Worm (Caenorhabditis elegans) whole organism, L1 larva: ENCODE results near the gene nspg-4.

ENCODE experiments used
- alr-1 ChIP-seq: fragments of 200-800 bp; sonication (Bioruptor generic); optimal IDR thresholded peaks from 2 replicates; lab custom pipeline; 2018; ENCODE audit warnings: borderline replicate concordance, mild to moderate bottlenecking, missing genetic modification characterization, missing compliant biosample characterization
- elt-2 ChIP-seq: sonication (generic microtip); optimal IDR thresholded peaks from 2 replicates; lab custom pipeline; 2016; ENCODE audit warnings: missing genetic modification characterization, mild to moderate bottlenecking, inconsistent platforms, missing compliant biosample characterization, missing genetic modification reagents
- hpl-2 ChIP-seq: fragments of 150-350 bp; optimal IDR thresholded peaks from 2 replicates; lab custom pipeline; 2014; ENCODE audit warnings: missing biosample characterization, missing genetic modification reagents, missing genetic modification characterization
- irx-1 ChIP-seq: sonication (generic microtip); optimal IDR thresholded peaks from 2 replicates; lab custom pipeline; 2016; ENCODE audit warnings: missing genetic modification characterization, missing compliant biosample characterization
- lsy-2 ChIP-seq, 2 experiments: fragments of 150-350 bp; optimal IDR thresholded peaks; 2 replicates each; lab custom pipeline; 2014; ENCODE audit warnings: missing biosample characterization in 2 of 2, missing genetic modification characterization in 2 of 2
- mab-9 ChIP-seq: fragments of 200-800 bp; sonication (Bioruptor generic); IDR thresholded peaks from 2 replicates; pipeline ENCODE4 v1.3.6; 2022; ENCODE audit warnings: missing genetic modification reagents, missing genetic modification characterization, missing compliant biosample characterization
- nhr-11 ChIP-seq: fragments of 150-350 bp; optimal IDR thresholded peaks from 2 replicates; lab custom pipeline; 2014; ENCODE audit warnings: missing biosample characterization, missing genetic modification characterization
- nhr-12 ChIP-seq: sonication (generic microtip); optimal IDR thresholded peaks from 2 replicates; lab custom pipeline; 2017; ENCODE audit warnings: missing biosample characterization, missing genetic modification characterization
- nhr-237 ChIP-seq: fragments of 150-350 bp; optimal IDR thresholded peaks from 2 replicates; lab custom pipeline; 2014; ENCODE audit warnings: missing biosample characterization, missing genetic modification characterization
- skn-1 ChIP-seq: fragments of 150-350 bp; optimal IDR thresholded peaks from 2 replicates; lab custom pipeline; 2014; ENCODE audit warnings: missing biosample characterization, missing genetic modification characterization
- snpc-4 ChIP-seq: fragments of 150-350 bp; optimal IDR thresholded peaks from 2 replicates; lab custom pipeline; 2014; ENCODE audit warnings: missing biosample characterization, missing genetic modification characterization
- sup-37 ChIP-seq: fragments of 200-800 bp; sonication (Bioruptor generic); optimal IDR thresholded peaks from 2 replicates; lab custom pipeline; 2018; ENCODE audit warnings: mild to moderate bottlenecking, missing genetic modification characterization, missing compliant biosample characterization
- unc-130 ChIP-seq: fragments of 150-350 bp; optimal IDR thresholded peaks from 2 replicates; lab custom pipeline; 2017; ENCODE audit warnings: missing biosample characterization, missing genetic modification characterization, inconsistent platforms
- unc-62 ChIP-seq: fragments of 150-350 bp; optimal IDR thresholded peaks from 2 replicates; lab custom pipeline; 2014; ENCODE audit warnings: missing biosample characterization, missing genetic modification reagents, missing genetic modification characterization

ce11 chrX:3310702-3311101, 39.5 kb downstream of the nspg-4 start:
- TF ChIP-seq skn-1 (tag; lab: Kevin White, UChicago) (no peak), lsy-2 (tag; optimal IDR thresholded peaks at IDR 0.05; lab: Kevin White, UChicago) (no peak), elt-2 (tag; lab: Kevin White, UChicago) (no peak), nhr-237 (tag; lab: Kevin White, UChicago) (no peak), hpl-2 (GFP tag; lab: Kevin White, UChicago) (no peak), mab-9 (GFP tag; lab: Robert Waterston, UW) (no peak), alr-1 (tag; lab: Kevin White, UChicago) (no peak), unc-130 (tag; lab: Kevin White, UChicago) (no peak), nhr-12 (no peak), irx-1 (tag; lab: Kevin White, UChicago) (no peak), nhr-11 (tag; lab: Kevin White, UChicago) (no peak), snpc-4 (no peak), unc-62 (no peak), sup-37 (no peak)
